Fruit fly (Drosophila melanogaster): ENCODE measurements around the gene CG42747.

Gene CG42747

dm6 chr3L:6400062-6400750 lies at the start of gene CG42747 (continued):
- TF ChIP-seq D19B (GFP tag; optimal IDR thresholded peaks at IDR 0.05) = no peak
- peak; percentile 49 for TF ChIP-seq Bdp1 (GFP tag; optimal IDR thresholded peaks at IDR 0.05)
- TF ChIP-seq CG18011 (GFP tag; optimal IDR thresholded peaks at IDR 0.05) = peak; percentile 26
- TF ChIP-seq Kr (GFP tag; optimal IDR thresholded peaks at IDR 0.05) = no peak
- peak; percentile 78 for TF ChIP-seq CG15696 (tag; optimal IDR thresholded peaks at IDR 0.05)
- no peak for TF ChIP-seq trh (GFP tag; optimal IDR thresholded peaks at IDR 0.05)
- TF ChIP-seq ash1 (GFP tag; optimal IDR thresholded peaks at IDR 0.05) = no peak
- no peak for TF ChIP-seq CG12155 (GFP tag; optimal IDR thresholded peaks at IDR 0.05)
- peak; percentile 73 for TF ChIP-seq Ssrp (tag; optimal IDR thresholded peaks at IDR 0.05)
- peak; percentile 75 for TF ChIP-seq CG33557 (GFP tag; optimal IDR thresholded peaks at IDR 0.05)
- TF ChIP-seq CG18619 (GFP tag; optimal IDR thresholded peaks at IDR 0.05) = peak; percentile 52
- TF ChIP-seq CG6272 (GFP tag; IDR thresholded peaks at IDR 0.05) = no peak
- TF ChIP-seq schlank (tag; optimal IDR thresholded peaks at IDR 0.05) = no peak
- TF ChIP-seq oc (tag; optimal IDR thresholded peaks at IDR 0.05) = peak; percentile 66
- peak; percentile 83 for TF ChIP-seq dmrt99B (tag; optimal IDR thresholded peaks at IDR 0.05)
- TF ChIP-seq abd-A (tag; optimal IDR thresholded peaks at IDR 0.05) = peak; percentile 47
- no peak for TF ChIP-seq CG13894 (tag; optimal IDR thresholded peaks at IDR 0.05)
- no peak for TF ChIP-seq prd (optimal IDR thresholded peaks at IDR 0.05)
- peak; percentile 68 for TF ChIP-seq prd (GFP tag; IDR thresholded peaks at IDR 0.05)
- peak in 1 of 3 experiments; percentile 90 for TF ChIP-seq lola (GFP tag; optimal IDR thresholded peaks at IDR 0.05)
- peak; percentile 74 for TF ChIP-seq run (tag; optimal IDR thresholded peaks at IDR 0.05)
- TF ChIP-seq wek (GFP tag; optimal IDR thresholded peaks at IDR 0.05) = peak; percentile 51
- no peak for TF ChIP-seq scrt (GFP tag; optimal IDR thresholded peaks at IDR 0.05)
- TF ChIP-seq gsb (GFP tag; IDR thresholded peaks at IDR 0.05) = no peak
- peak; percentile 49 for TF ChIP-seq en (GFP tag; optimal IDR thresholded peaks at IDR 0.05)
- TF ChIP-seq CG17328 (GFP tag; IDR thresholded peaks at IDR 0.05) = peak; percentile 79
- peak; percentile 33 for TF ChIP-seq Sry-β (GFP tag; optimal IDR thresholded peaks at IDR 0.05)
- TF ChIP-seq CG13624 (GFP tag; optimal IDR thresholded peaks at IDR 0.05) = peak; percentile 37
- peak; percentile 4 for TF ChIP-seq MESR4 (GFP tag; optimal IDR thresholded peaks at IDR 0.05)
- TF ChIP-seq zfh2 (GFP tag; optimal IDR thresholded peaks at IDR 0.05) = no peak
- TF ChIP-seq stwl (tag; optimal IDR thresholded peaks at IDR 0.05) = peak; percentile 26
- TF ChIP-seq ken (GFP tag; IDR thresholded peaks at IDR 0.05) = 0 out of 3 replicates have a peak, but pooled peaks have one; percentile 16
- TF ChIP-seq CG8765 (GFP tag; IDR thresholded peaks at IDR 0.05) = no peak
- peak; percentile 68 for TF ChIP-seq btn (GFP tag; optimal IDR thresholded peaks at IDR 0.05)
- TF ChIP-seq CG10147 (GFP tag; optimal IDR thresholded peaks at IDR 0.05) = peak; percentile 15
- no peak for TF ChIP-seq CG42726 (GFP tag; IDR thresholded peaks at IDR 0.05; ENCODE audit: partially characterized antibody)
- peak; percentile 21; the same call in 1 of the 3 replicates for TF ChIP-seq CG11093 (GFP tag; IDR thresholded peaks at IDR 0.05)
- no peak for TF ChIP-seq CG8478 (optimal IDR thresholded peaks at IDR 0.05)
- peak; percentile 66 for TF ChIP-seq Deaf1 (tag; optimal IDR thresholded peaks at IDR 0.05)
- peak in 1 of 3 experiments; percentile 58 for TF ChIP-seq Stat92E (GFP tag; optimal IDR thresholded peaks at IDR 0.05)
- TF ChIP-seq otp (GFP tag; IDR thresholded peaks at IDR 0.05) = 0 out of 3 replicates have a peak, but pooled peaks have one; percentile 52
- peak; percentile 72 for TF ChIP-seq CG10209 (GFP tag; optimal IDR thresholded peaks at IDR 0.05)
- TF ChIP-seq zf30C (GFP tag; optimal IDR thresholded peaks at IDR 0.05) = peak; percentile 94
- peak; percentile 86 for TF ChIP-seq gcm (GFP tag; optimal IDR thresholded peaks at IDR 0.05)
- peak; percentile 49 for TF ChIP-seq CG8359 (GFP tag; optimal IDR thresholded peaks at IDR 0.05; ENCODE audit: borderline replicate concordance)
- peak; percentile 31 for TF ChIP-seq CG13123 (GFP tag; optimal IDR thresholded peaks at IDR 0.05)
- no peak for TF ChIP-seq Atf6 (GFP tag; IDR thresholded peaks at IDR 0.05)
- TF ChIP-seq seq (GFP tag; IDR thresholded peaks at IDR 0.05) = 0 out of 2 replicates have a peak, but pooled peaks have one; percentile 19
- TF ChIP-seq ham (GFP tag; IDR thresholded peaks at IDR 0.05) = no peak
